Worm (Caenorhabditis elegans) whole organism, L3 larva: ENCODE measurements around the gene Y57A10A.31.
"Not testable (repeated sequence)": the region's sequence is repeated elsewhere in the genome, so short reads cannot be mapped to it uniquely, and the experiment has no call there.

Experiments
- aly-2 ChIP-seq: fragments of 150-350 bp; optimal IDR thresholded peaks from 2 replicates; lab custom pipeline; 2014; ENCODE audit warnings: missing biosample characterization, missing genetic modification characterization
- ama-1 ChIP-seq: fragments of 150-350 bp; optimal IDR thresholded peaks from 2 replicates; lab custom pipeline; 2018
- ceh-16 ChIP-seq: sonication (generic microtip); optimal IDR thresholded peaks from 2 replicates; lab custom pipeline; 2017; ENCODE audit warnings: missing biosample characterization, missing genetic modification characterization
- ceh-28 ChIP-seq: fragments of 150-350 bp; optimal IDR thresholded peaks from 2 replicates; lab custom pipeline; 2014; ENCODE audit warnings: missing biosample characterization, missing genetic modification reagents, missing genetic modification characterization
- ceh-82 ChIP-seq: fragments of 150-350 bp; optimal IDR thresholded peaks from 2 replicates; lab custom pipeline; 2014; ENCODE audit warnings: missing biosample characterization, missing genetic modification characterization
- ceh-9 ChIP-seq: sonication (generic microtip); optimal IDR thresholded peaks from 2 replicates; lab custom pipeline; 2018; ENCODE audit warnings: missing biosample characterization, missing genetic modification characterization
- daf-12 ChIP-seq: fragments of 150-350 bp; optimal IDR thresholded peaks from 2 replicates; lab custom pipeline; 2014; ENCODE audit warnings: missing biosample characterization, missing genetic modification reagents, missing genetic modification characterization
- egl-5 ChIP-seq: fragments of 150-350 bp; optimal IDR thresholded peaks from 2 replicates; lab custom pipeline; 2017; ENCODE audit warnings: missing biosample characterization, missing genetic modification reagents, missing genetic modification characterization, inconsistent platforms
- elt-1 ChIP-seq: fragments of 150-350 bp; optimal IDR thresholded peaks from 2 replicates; lab custom pipeline; 2014; ENCODE audit warnings: missing biosample characterization, missing genetic modification characterization
- elt-3 ChIP-seq, 3 experiments: fragments of 150-350 bp in 1 of 3; sonication (generic microtip) in 2 of 3; optimal IDR thresholded peaks; 2 replicates in 2 of 3; 4 replicates in 1 of 3; lab custom pipeline; 2014 to 2017; ENCODE audit warnings: missing biosample characterization in 3 of 3, missing genetic modification characterization in 3 of 3
- eor-1 ChIP-seq, 2 experiments: fragments of 150-350 bp; optimal IDR thresholded peaks; 2 replicates each; lab custom pipeline; 2014 to 2018; ENCODE audit warnings: missing biosample characterization in 2 of 2, missing genetic modification characterization in 2 of 2
- fkh-10 ChIP-seq: sonication (generic microtip); optimal IDR thresholded peaks from 2 replicates; lab custom pipeline; 2017; ENCODE audit warnings: missing biosample characterization, missing genetic modification reagents, missing genetic modification characterization
- fkh-2 ChIP-seq: fragments of 150-350 bp; optimal IDR thresholded peaks from 2 replicates; lab custom pipeline; 2014; ENCODE audit warnings: missing biosample characterization, missing genetic modification reagents, missing genetic modification characterization
- fos-1 ChIP-seq: fragments of 150-350 bp; optimal IDR thresholded peaks from 2 replicates; lab custom pipeline; 2014; ENCODE audit warnings: missing biosample characterization, missing genetic modification characterization
- hmg-11 ChIP-seq: sonication (generic microtip); optimal IDR thresholded peaks from 2 replicates; lab custom pipeline; 2016; ENCODE audit warnings: missing genetic modification characterization, missing compliant biosample characterization
- jun-1 ChIP-seq: fragments of 150-350 bp; optimal IDR thresholded peaks from 2 replicates; lab custom pipeline; 2014; ENCODE audit warnings: missing biosample characterization, missing genetic modification reagents, missing genetic modification characterization
- lin-15B ChIP-seq: fragments of 150-350 bp; optimal IDR thresholded peaks from 2 replicates; lab custom pipeline; 2014; ENCODE audit warnings: missing biosample characterization, missing genetic modification characterization
- lin-39 ChIP-seq: fragments of 150-350 bp; optimal IDR thresholded peaks from 2 replicates; lab custom pipeline; 2018; ENCODE audit warnings: missing biosample characterization, missing genetic modification reagents, missing genetic modification characterization
- lsy-12 ChIP-seq: sonication (generic microtip); optimal IDR thresholded peaks from 2 replicates; lab custom pipeline; 2016; ENCODE audit warnings: mild to moderate bottlenecking, missing genetic modification characterization, missing compliant biosample characterization
- mml-1 ChIP-seq: fragments of 150-350 bp; sonication (generic microtip); optimal IDR thresholded peaks from 3 replicates; lab custom pipeline; 2014; ENCODE audit warnings: missing biosample characterization, missing genetic modification characterization
- nfya-1 ChIP-seq: sonication (generic microtip); optimal IDR thresholded peaks from 2 replicates; lab custom pipeline; 2017; ENCODE audit warnings: missing genetic modification characterization, mild to moderate bottlenecking, missing compliant biosample characterization, antibody characterized with exemption, moderate library complexity; ENCODE audit not compliant: insufficient read depth
- nhr-23 ChIP-seq: fragments of 150-350 bp; optimal IDR thresholded peaks from 2 replicates; lab custom pipeline; 2014; ENCODE audit warnings: missing biosample characterization, missing genetic modification reagents, missing genetic modification characterization
- nhr-237 ChIP-seq: fragments of 150-350 bp; optimal IDR thresholded peaks from 2 replicates; lab custom pipeline; 2014; ENCODE audit warnings: missing biosample characterization, missing genetic modification characterization
- nhr-43 ChIP-seq: sonication (generic microtip); optimal IDR thresholded peaks from 2 replicates; lab custom pipeline; 2016; ENCODE audit warnings: mild to moderate bottlenecking, missing genetic modification characterization, missing compliant biosample characterization; ENCODE audit not compliant: poor library complexity, severe bottlenecking
- nhr-67 ChIP-seq: fragments of 150-350 bp; optimal IDR thresholded peaks from 2 replicates; lab custom pipeline; 2014; ENCODE audit warnings: missing biosample characterization, missing genetic modification characterization
- nhr-76 ChIP-seq: fragments of 150-350 bp; sonication (generic microtip); optimal IDR thresholded peaks from 5 replicates; lab custom pipeline; 2014; ENCODE audit warnings: missing biosample characterization, missing genetic modification characterization
- nhr-77 ChIP-seq: fragments of 150-350 bp; optimal IDR thresholded peaks from 2 replicates; lab custom pipeline; 2014; ENCODE audit warnings: missing biosample characterization, missing genetic modification characterization
- pha-4 ChIP-seq: fragments of 150-350 bp; optimal IDR thresholded peaks from 2 replicates; lab custom pipeline; 2014; ENCODE audit warnings: missing biosample characterization, missing genetic modification reagents, missing genetic modification characterization
- pqm-1 ChIP-seq: fragments of 150-350 bp; optimal IDR thresholded peaks from 2 replicates; lab custom pipeline; 2017; ENCODE audit warnings: missing biosample characterization, missing genetic modification characterization, inconsistent platforms
- sea-2 ChIP-seq: fragments of 150-350 bp; sonication (generic microtip); optimal IDR thresholded peaks from 4 replicates; lab custom pipeline; 2014; ENCODE audit warnings: missing biosample characterization, missing genetic modification reagents, missing genetic modification characterization
- snpc-4 ChIP-seq: fragments of 150-350 bp; optimal IDR thresholded peaks from 2 replicates; lab custom pipeline; 2014; ENCODE audit warnings: missing biosample characterization, missing genetic modification characterization
- tbx-2 ChIP-seq: sonication (generic microtip); optimal IDR thresholded peaks from 2 replicates; lab custom pipeline; 2016; ENCODE audit warnings: mild to moderate bottlenecking, missing genetic modification characterization, missing compliant biosample characterization
- unc-39 ChIP-seq: sonication (generic microtip); optimal IDR thresholded peaks from 4 replicates; lab custom pipeline; 2017; ENCODE audit warnings: missing biosample characterization, missing genetic modification characterization
- unc-62 ChIP-seq: fragments of 150-350 bp; sonication (generic microtip); optimal IDR thresholded peaks from 4 replicates; lab custom pipeline; 2014; ENCODE audit warnings: missing biosample characterization, missing genetic modification reagents, missing genetic modification characterization
- ztf-11 ChIP-seq: fragments of 150-350 bp; optimal IDR thresholded peaks from 2 replicates; lab custom pipeline; 2014; ENCODE audit warnings: missing biosample characterization, missing genetic modification characterization
- ztf-4 ChIP-seq: fragments of 150-350 bp; optimal IDR thresholded peaks from 2 replicates; lab custom pipeline; 2014; ENCODE audit warnings: missing biosample characterization, missing genetic modification characterization

The Y57A10A.31 gene

DNA sequence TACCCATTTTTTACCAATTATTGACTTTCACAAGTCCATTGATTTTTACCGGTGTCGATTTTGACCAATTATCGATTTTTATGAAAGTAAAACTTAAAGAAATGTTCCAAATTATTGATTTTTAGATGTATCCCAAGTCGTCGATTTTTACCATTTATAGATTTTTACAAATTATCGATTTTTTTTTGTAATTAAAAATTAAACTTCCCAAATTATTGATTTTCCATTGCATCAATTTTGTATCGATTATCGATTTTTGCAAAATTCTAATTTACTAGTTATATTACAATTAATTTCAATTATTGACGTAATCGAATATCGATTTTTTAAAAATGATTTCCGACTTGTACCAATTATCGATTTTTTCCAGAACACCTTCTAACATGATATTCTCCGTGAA, 14.0 kb downstream of the Y57A10A.31 start, which contains the start of gene sre-50:
Gene sre-50, plus strand, starts transcription at position 384 of the 400 bp plus-strand sequence.
- no peak for TF ChIP-seq snpc-4 (tag; lab: Kevin White, UChicago)
- TF ChIP-seq ceh-9 (tag; lab: Kevin White, UChicago) = no peak
- no peak for TF ChIP-seq nhr-237 (tag; lab: Kevin White, UChicago)
- TF ChIP-seq lin-39 (tag; lab: Kevin White, UChicago) = no peak
- no peak for TF ChIP-seq elt-1
- TF ChIP-seq ceh-28 = peak; percentile 97
- TF ChIP-seq, all 47 proteins: peak for 1

ce11 chrII:12309614-12310013, 20.4 kb downstream of the Y57A10A.31 start, which contains the start of gene C50E10.2:
C50E10.2 (minus strand) TSS chrII:12309714.
- TF ChIP-seq lin-39 (tag; lab: Kevin White, UChicago) (no peak), elt-3 (tag; optimal IDR thresholded peaks at IDR 0.05; lab: Kevin White, UChicago) (no peak), sea-2 (no peak), fos-1 (tag; lab: Kevin White, UChicago) (no peak), nfya-1 (tag; lab: Kevin White, UChicago) (no peak), nhr-67 (tag; lab: Kevin White, UChicago) (no peak), pha-4 (no peak), nhr-23 (no peak), unc-39 (tag; lab: Kevin White, UChicago) (no peak), lsy-12 (tag; lab: Kevin White, UChicago) (no peak), egl-5 (tag; lab: Kevin White, UChicago) (no peak), ceh-9 (tag; lab: Kevin White, UChicago) (no peak)
- TF ChIP-seq, all 47 proteins: peak for 0

- TF ChIP-seq nhr-23 = no peak
- TF ChIP-seq hmg-11 (tag; lab: Kevin White, UChicago) = no peak
- no peak for TF ChIP-seq unc-39 (tag; lab: Kevin White, UChicago)
- TF ChIP-seq daf-12 = no peak
- TF ChIP-seq lin-39 (tag; lab: Kevin White, UChicago) = no peak
- no peak for TF ChIP-seq unc-62 (GFP tag; lab: Kevin White, UChicago)
- no peak for TF ChIP-seq nhr-77 (tag; lab: Kevin White, UChicago)
- no peak for TF ChIP-seq aly-2 (tag; lab: Kevin White, UChicago)
- TF ChIP-seq nhr-67 (tag; lab: Kevin White, UChicago) = no peak
- no peak for TF ChIP-seq ceh-16
- TF ChIP-seq egl-5 (tag; lab: Kevin White, UChicago) = no peak
- TF ChIP-seq nfya-1 (tag; lab: Kevin White, UChicago) = no peak
These were observed 22.4 kb downstream of the Y57A10A.31 start, which contains the start of gene sre-51 for ce11 chrII:12311560-12311959. sre-51 (plus strand) TSS chrII:12311860.

- not testable (repeated sequence) for TF ChIP-seq unc-62 (GFP tag; lab: Kevin White, UChicago); tbx-2 (tag; lab: Kevin White, UChicago); nhr-23
These were observed 29.4 kb downstream of the Y57A10A.31 start, which contains the start of gene sre-49 for ce11 chrII:12318541-12318940. sre-49 (plus strand) TSS chrII:12318841.

DNA sequence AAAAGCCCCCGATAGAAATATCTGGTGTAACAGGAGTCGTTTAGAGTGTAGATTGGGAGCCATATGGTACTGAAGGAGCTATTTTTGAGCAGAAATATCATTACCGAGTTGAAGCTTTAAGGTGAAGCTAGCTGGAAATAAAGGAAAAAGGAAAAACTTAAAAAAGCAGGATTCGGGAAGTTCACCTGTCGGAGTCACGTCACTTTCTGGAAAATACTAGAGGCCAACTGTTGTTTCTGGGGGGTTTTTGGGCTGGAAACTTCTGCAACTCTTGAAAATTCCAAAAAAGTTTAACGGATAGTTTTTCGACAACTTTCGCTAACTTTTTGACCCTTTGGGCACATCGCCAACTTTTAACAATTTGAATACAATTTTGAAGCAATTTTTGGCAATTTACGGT, 34.1 kb downstream of the Y57A10A.31 start, which contains the start of gene sre-53:
Gene sre-53, minus strand, starts transcription at position 101 of the 400 bp plus-strand sequence.
- TF ChIP-seq elt-3 (tag; optimal IDR thresholded peaks at IDR 0.05; lab: Kevin White, UChicago) (no peak), unc-39 (tag; lab: Kevin White, UChicago) (no peak), ztf-4 (tag; lab: Kevin White, UChicago) (no peak), eor-1 (tag; optimal IDR thresholded peaks at IDR 0.05; lab: Kevin White, UChicago) (no peak), pha-4 (no peak), pqm-1 (tag; lab: Kevin White, UChicago) (no peak), nhr-76 (tag; lab: Kevin White, UChicago) (no peak), ceh-82 (tag; lab: Kevin White, UChicago) (no peak), elt-1 (no peak), ztf-11 (tag; lab: Kevin White, UChicago) (no peak), jun-1 (no peak), lin-39 (tag; lab: Kevin White, UChicago) (no peak)

DNA sequence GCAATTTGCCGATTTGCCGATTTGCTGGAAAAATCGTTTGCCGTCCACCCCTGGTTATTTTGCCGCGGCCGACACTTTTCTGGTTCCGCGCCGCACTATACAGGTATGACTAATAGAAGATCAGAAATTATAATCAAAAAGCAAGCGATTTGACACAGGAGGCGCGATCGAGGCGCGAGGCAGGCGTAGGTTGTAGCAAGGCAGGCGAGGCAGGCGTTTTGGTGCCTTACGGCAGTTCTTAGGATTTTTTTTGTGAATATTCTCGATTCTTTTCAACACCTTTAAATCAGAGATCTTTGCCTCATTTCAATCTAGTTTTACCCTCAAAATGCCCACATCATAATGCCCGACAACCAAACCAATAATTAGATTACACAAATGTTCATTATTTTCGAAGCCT, 35.0 kb downstream of the Y57A10A.31 start, which contains the start of gene sre-56:
Gene sre-56, plus strand, starts transcription at position 301 of the 400 bp plus-strand sequence.
- TF ChIP-seq ama-1 (no peak), fkh-10 (no peak), nhr-43 (no peak), unc-39 (tag; lab: Kevin White, UChicago) (no peak), lin-15B (tag; lab: Kevin White, UChicago) (no peak), fkh-2 (tag; lab: Kevin White, UChicago) (no peak), mml-1 (tag; lab: Kevin White, UChicago) (no peak), pqm-1 (tag; lab: Kevin White, UChicago) (no peak), ceh-9 (tag; lab: Kevin White, UChicago) (no peak), eor-1 (tag; optimal IDR thresholded peaks at IDR 0.05; lab: Kevin White, UChicago) (no peak), daf-12 (no peak), nhr-23 (no peak), aly-2 (tag; lab: Kevin White, UChicago) (no peak), egl-5 (tag; lab: Kevin White, UChicago) (no peak)
